Fruit fly (Drosophila melanogaster): ENCODE results near the gene CG7300.
A peak's percentile ranks its signal among the peaks of the same experiment; 100 is the strongest.

CG7300 gene

DNA sequence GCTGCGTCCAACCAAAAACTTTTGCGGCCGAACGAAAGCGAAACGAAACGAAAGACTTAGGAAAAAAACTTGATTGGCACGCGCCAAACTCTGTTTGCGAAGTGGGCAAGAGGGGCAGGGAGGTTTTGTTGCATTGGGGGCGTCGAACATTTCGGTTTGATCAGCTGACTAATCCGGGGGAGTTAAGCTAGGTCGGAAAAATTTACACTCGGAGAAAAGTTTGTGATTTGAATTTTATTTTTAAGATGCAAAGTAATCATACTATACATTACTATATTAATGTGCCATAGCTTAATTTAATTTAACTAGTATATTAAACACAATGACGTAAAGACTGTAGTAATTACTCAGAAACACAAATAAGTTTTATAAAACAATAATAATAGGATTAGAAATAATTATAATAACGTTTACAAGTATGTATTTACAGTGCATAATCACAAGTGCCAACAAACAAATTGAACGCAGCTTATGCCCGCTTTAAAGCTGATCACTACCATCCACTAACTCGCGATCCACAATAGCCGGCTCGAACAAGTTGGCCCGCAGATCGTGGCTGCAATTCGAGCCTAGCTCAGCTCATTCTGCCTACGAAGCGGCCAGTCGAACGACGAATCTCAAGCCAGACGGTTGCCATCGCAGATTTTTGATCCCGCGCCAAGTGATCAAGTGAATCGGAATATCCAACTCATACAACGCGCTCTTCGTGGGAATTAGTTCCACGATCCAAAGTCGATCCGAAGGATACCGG is 36.2 kb downstream of the CG7300 start, which contains the start of gene CG31871 (continued):
- no peak for TF ChIP-seq CG10959 (GFP tag; IDR thresholded peaks at IDR 0.05)
- TF ChIP-seq Six4 (GFP tag; optimal IDR thresholded peaks at IDR 0.05), result peak; percentile 64
- TF ChIP-seq D19B (GFP tag; optimal IDR thresholded peaks at IDR 0.05), result no peak
- TF ChIP-seq vfl (GFP tag; optimal IDR thresholded peaks at IDR 0.05), result no peak
- TF ChIP-seq CG11504 (tag; optimal IDR thresholded peaks at IDR 0.05), result peak; percentile 90
- no peak for TF ChIP-seq Elba2 (GFP tag; optimal IDR thresholded peaks at IDR 0.05)
- TF ChIP-seq CG17186 (GFP tag; optimal IDR thresholded peaks at IDR 0.05), result no peak
- no peak for TF ChIP-seq gfzf (GFP tag; optimal IDR thresholded peaks at IDR 0.05)
- peak; percentile 25 for TF ChIP-seq CG6854 (GFP tag; optimal IDR thresholded peaks at IDR 0.05)
- TF ChIP-seq Dll (GFP tag; IDR thresholded peaks at IDR 0.05; ENCODE audit: partially characterized antibody), result no peak
- TF ChIP-seq CG8388 (GFP tag; optimal IDR thresholded peaks at IDR 0.05), result peak; percentile 75
- TF ChIP-seq ERR (GFP tag; optimal IDR thresholded peaks at IDR 0.05), result no peak
- peak; percentile 70 for TF ChIP-seq Abd-B (GFP tag; optimal IDR thresholded peaks at IDR 0.05)
- TF ChIP-seq Jarid2 (GFP tag; optimal IDR thresholded peaks at IDR 0.05), result peak; percentile 52
- TF ChIP-seq CG7357 (GFP tag; IDR thresholded peaks at IDR 0.05), result peak; percentile 71; the same call in 2 of the 3 replicates
- no peak for TF ChIP-seq CG13894 (tag; optimal IDR thresholded peaks at IDR 0.05)
- no peak for TF ChIP-seq CG3065 (GFP tag; optimal IDR thresholded peaks at IDR 0.05)
- TF ChIP-seq eve (GFP tag; optimal IDR thresholded peaks at IDR 0.05), result peak in 1 of 2 experiments; percentile 77
- peak; percentile 44; the same call in 1 of the 3 replicates for TF ChIP-seq Aef1 (GFP tag; IDR thresholded peaks at IDR 0.05)
- peak; percentile 76 for TF ChIP-seq CG32772 (GFP tag; IDR thresholded peaks at IDR 0.05)
- TF ChIP-seq Kr (GFP tag; optimal IDR thresholded peaks at IDR 0.05), result no peak
- TF ChIP-seq CG9609 (GFP tag; optimal IDR thresholded peaks at IDR 0.05), result no peak
- TF ChIP-seq sens-2 (GFP tag; IDR thresholded peaks at IDR 0.05), result no peak
- TF ChIP-seq cad (GFP tag; optimal IDR thresholded peaks at IDR 0.05), result no peak
- no peak for TF ChIP-seq Doc2 (GFP tag; IDR thresholded peaks at IDR 0.05)
- peak; percentile 83 for TF ChIP-seq Drgx (GFP tag; IDR thresholded peaks at IDR 0.05)
- TF ChIP-seq sens (GFP tag), result peak; percentile 71
- no peak for TF ChIP-seq sima (GFP tag; optimal IDR thresholded peaks at IDR 0.05)
- no peak for TF ChIP-seq sim (GFP tag; IDR thresholded peaks at IDR 0.05)
- no peak for TF ChIP-seq emc (GFP tag; optimal IDR thresholded peaks at IDR 0.05)
- TF ChIP-seq CG14860 (GFP tag; IDR thresholded peaks at IDR 0.05; ENCODE audit: partially characterized antibody), result no peak
- TF ChIP-seq CG10654 (GFP tag; optimal IDR thresholded peaks at IDR 0.05), result peak; percentile 44
- no peak for TF ChIP-seq tll (GFP tag; optimal IDR thresholded peaks at IDR 0.05)
- peak; percentile 17; the same call in 1 of the 2 replicates for TF ChIP-seq wdn (GFP tag; IDR thresholded peaks at IDR 0.05)
- TF ChIP-seq fu2 (GFP tag; optimal IDR thresholded peaks at IDR 0.05), result no peak
- TF ChIP-seq CG7786 (GFP tag; optimal IDR thresholded peaks at IDR 0.05), result no peak
- no peak for TF ChIP-seq nom (GFP tag; optimal IDR thresholded peaks at IDR 0.05)
- no peak for TF ChIP-seq CG6791 (GFP tag; IDR thresholded peaks at IDR 0.05; ENCODE audit: partially characterized antibody)
- TF ChIP-seq CG4707 (GFP tag; optimal IDR thresholded peaks at IDR 0.05), result no peak
- TF ChIP-seq exex (tag; optimal IDR thresholded peaks at IDR 0.05), result peak; percentile 8
- 0 out of 2 replicates have a peak, but pooled peaks have one; percentile 17 for TF ChIP-seq chm (GFP tag; IDR thresholded peaks at IDR 0.05)
- no peak for TF ChIP-seq lbe (GFP tag; optimal IDR thresholded peaks at IDR 0.05)
- no peak for TF ChIP-seq tup (GFP tag; optimal IDR thresholded peaks at IDR 0.05)
- no peak for TF ChIP-seq crc (GFP tag; optimal IDR thresholded peaks at IDR 0.05)
- TF ChIP-seq CG7271 (tag; optimal IDR thresholded peaks at IDR 0.05), result no peak
- peak; percentile 22 for TF ChIP-seq nau (GFP tag; optimal IDR thresholded peaks at IDR 0.05)
- no peak for TF ChIP-seq Ravus (GFP tag; IDR thresholded peaks at IDR 0.05)
- peak; percentile 64 for TF ChIP-seq CG18619 (GFP tag; optimal IDR thresholded peaks at IDR 0.05)
- TF ChIP-seq psq (GFP tag; optimal IDR thresholded peaks at IDR 0.05), result no peak
- TF ChIP-seq Meics (GFP tag; optimal IDR thresholded peaks at IDR 0.05), result peak; percentile 75
